Worm (Caenorhabditis elegans) whole organism, L4 larva: ENCODE data around the gene B0416.5.

ENCODE experiments used
- fos-1 ChIP-seq: fragments of 150-350 bp; optimal IDR thresholded peaks from 2 replicates; lab custom pipeline; 2014; ENCODE audit warnings: missing biosample characterization, missing genetic modification characterization
- zfp-2 ChIP-seq: sonication (generic microtip); optimal IDR thresholded peaks from 2 replicates; lab custom pipeline; 2016; ENCODE audit warnings: mild to moderate bottlenecking, missing genetic modification characterization, missing compliant biosample characterization

- TF ChIP-seq zfp-2 (tag; lab: Kevin White, UChicago) (no peak), fos-1 (tag; lab: Kevin White, UChicago) (no peak)
Measured at ce11 chrX:9319080-9319479, 48.4 kb upstream of the B0416.5 start, which contains the start of gene npr-7.
